Worm (Caenorhabditis elegans) whole organism, L3 larva: ENCODE measurements around the gene sra-10.
"Not testable (repeated sequence)": the region's sequence is repeated elsewhere in the genome, so short reads cannot be mapped to it uniquely, and the experiment has no call there.

Source experiments
- ceh-28 ChIP-seq: fragments of 150-350 bp; optimal IDR thresholded peaks from 2 replicates; lab custom pipeline; 2014; ENCODE audit warnings: missing biosample characterization, missing genetic modification reagents, missing genetic modification characterization
- egl-5 ChIP-seq: fragments of 150-350 bp; optimal IDR thresholded peaks from 2 replicates; lab custom pipeline; 2017; ENCODE audit warnings: missing biosample characterization, missing genetic modification reagents, missing genetic modification characterization, inconsistent platforms
- elt-1 ChIP-seq: fragments of 150-350 bp; optimal IDR thresholded peaks from 2 replicates; lab custom pipeline; 2014; ENCODE audit warnings: missing biosample characterization, missing genetic modification characterization
- elt-2 ChIP-seq: sonication (generic microtip); optimal IDR thresholded peaks from 2 replicates; lab custom pipeline; 2016; ENCODE audit warnings: missing genetic modification reagents, mild to moderate bottlenecking, missing genetic modification characterization, missing compliant biosample characterization
- eor-1 ChIP-seq, 2 experiments: fragments of 150-350 bp; optimal IDR thresholded peaks; 2 replicates each; lab custom pipeline; 2014 to 2018; ENCODE audit warnings: missing biosample characterization in 2 of 2, missing genetic modification characterization in 2 of 2
- nfya-1 ChIP-seq: sonication (generic microtip); optimal IDR thresholded peaks from 2 replicates; lab custom pipeline; 2017; ENCODE audit warnings: missing genetic modification characterization, mild to moderate bottlenecking, missing compliant biosample characterization, antibody characterized with exemption, moderate library complexity; ENCODE audit not compliant: insufficient read depth
- nhr-76 ChIP-seq: fragments of 150-350 bp; sonication (generic microtip); optimal IDR thresholded peaks from 5 replicates; lab custom pipeline; 2014; ENCODE audit warnings: missing biosample characterization, missing genetic modification characterization
- unc-62 ChIP-seq: fragments of 150-350 bp; sonication (generic microtip); optimal IDR thresholded peaks from 4 replicates; lab custom pipeline; 2014; ENCODE audit warnings: missing biosample characterization, missing genetic modification reagents, missing genetic modification characterization
- ztf-11 ChIP-seq: fragments of 150-350 bp; optimal IDR thresholded peaks from 2 replicates; lab custom pipeline; 2014; ENCODE audit warnings: missing biosample characterization, missing genetic modification characterization

- TF ChIP-seq elt-2; unc-62; nhr-76; ceh-28 (tag; lab: Kevin White, UChicago); egl-5 (tag; lab: Kevin White, UChicago); eor-1 (tag; optimal IDR thresholded peaks at IDR 0.05; lab: Kevin White, UChicago); ztf-11 (tag; lab: Kevin White, UChicago); nfya-1; elt-1: not testable (repeated sequence)
Measured at ce11 chrII:10922874-10923273, 28.0 kb upstream of the sra-10 start, which contains the start of gene Y19D2B.1.
